Fruit fly (Drosophila melanogaster): ENCODE data around the gene Mbs.
A peak's percentile ranks its signal among the peaks of the same experiment; 100 is the strongest.

DNA sequence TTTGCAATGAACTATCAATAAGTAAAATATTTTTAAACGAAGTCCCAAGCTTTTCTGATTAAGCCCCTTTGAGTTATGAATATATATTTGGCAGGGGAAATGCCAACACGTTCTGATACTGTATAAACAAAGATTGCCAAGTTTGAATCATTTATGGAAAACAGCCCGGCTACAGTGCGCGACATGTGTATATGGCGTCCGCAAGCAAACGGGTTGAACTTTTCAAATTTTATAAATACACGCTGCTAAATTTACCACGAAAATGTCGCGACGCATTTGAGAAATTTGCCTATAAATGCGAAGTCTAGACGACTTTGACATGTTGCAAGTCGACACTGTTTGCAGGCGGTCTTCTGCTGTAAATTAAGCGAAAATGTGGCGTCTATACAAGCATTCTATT, 3.7 kb upstream of the Mbs start:
- TF ChIP-seq CG8119 (GFP tag; IDR thresholded peaks at IDR 0.05) (peak; percentile 71), Gug (GFP tag; IDR thresholded peaks at IDR 0.05) (peak; percentile 34; the same call in 1 of the 2 replicates), Blimp-1 (GFP tag; optimal IDR thresholded peaks at IDR 0.05) (peak; percentile 41), CG16779 (tag; optimal IDR thresholded peaks at IDR 0.05) (peak; percentile 16), OdsH (GFP tag; optimal IDR thresholded peaks at IDR 0.05) (peak; percentile 60), salr (GFP tag; optimal IDR thresholded peaks at IDR 0.05) (peak; percentile 50 to 77), net (GFP tag; optimal IDR thresholded peaks at IDR 0.05) (peak; percentile 71), CG31627 (GFP tag; optimal IDR thresholded peaks at IDR 0.05) (peak; percentile 81), Hr39 (GFP tag; optimal IDR thresholded peaks at IDR 0.05) (peak; percentile 80)

Data from whole organism, prepupa.